Worm (Caenorhabditis elegans) whole organism, young adult: ENCODE measurements around the gene glo-1.

ENCODE experiments used
- ZK185.1 ChIP-seq: sonication (generic microtip); optimal IDR thresholded peaks from 2 replicates; lab custom pipeline; 2016; ENCODE audit warnings: mild to moderate bottlenecking, missing genetic modification characterization, missing compliant biosample characterization; ENCODE audit not compliant: poor library complexity, severe bottlenecking
- ama-1 ChIP-seq, 3 experiments: fragments of 150-350 bp in 1 of 3; sonication (generic microtip) in 2 of 3; optimal IDR thresholded peaks; 2 replicates each; lab custom pipeline; 2014 to 2018; ENCODE audit warnings: missing biosample characterization in 2 of 3, missing genetic modification characterization in 2 of 3, missing genetic modification reagents in 2 of 3
- ceh-58 ChIP-seq: fragments of 200-800 bp; sonication (Bioruptor generic); IDR thresholded peaks from 2 replicates; pipeline ENCODE4 v1.3.6; 2022; ENCODE audit warnings: missing genetic modification characterization, missing compliant biosample characterization
- dpff-1 ChIP-seq: sonication (generic microtip); optimal IDR thresholded peaks from 2 replicates; lab custom pipeline; 2017; ENCODE audit warnings: mild to moderate bottlenecking, missing genetic modification characterization, missing compliant biosample characterization
- lag-1 ChIP-seq: fragments of 200-800 bp; sonication (Bioruptor generic); IDR thresholded peaks from 2 replicates; pipeline ENCODE4 v1.3.6; 2022; ENCODE audit warnings: missing genetic modification reagents, missing genetic modification characterization, missing compliant biosample characterization
- rcor-1 ChIP-seq: fragments of 200-800 bp; sonication (Bioruptor generic); IDR thresholded peaks from 2 replicates; pipeline ENCODE4 v1.3.6; 2022; ENCODE audit warnings: missing genetic modification reagents, missing genetic modification characterization, missing compliant biosample characterization
- snpc-1.3 ChIP-seq: sonication (generic microtip); optimal IDR thresholded peaks from 2 replicates; lab custom pipeline; 2017; ENCODE audit warnings: missing genetic modification characterization, mild to moderate bottlenecking, missing compliant biosample characterization, antibody characterized with exemption, moderate library complexity, missing genotype, missing genetic modification reagents; ENCODE audit not compliant: insufficient read depth
- unc-62 ChIP-seq: fragments of 150-350 bp; optimal IDR thresholded peaks from 2 replicates; lab custom pipeline; 2014; ENCODE audit warnings: missing biosample characterization, missing genetic modification reagents, missing genetic modification characterization
- ztf-25 ChIP-seq: fragments of 200-800 bp; sonication (Bioruptor generic); IDR thresholded peaks from 2 replicates; pipeline ENCODE4 v1.3.6; 2022; ENCODE audit warnings: missing genetic modification reagents, missing genetic modification characterization, missing compliant biosample characterization
- ztf-3 ChIP-seq: fragments of 200-800 bp; sonication (Bioruptor generic); optimal IDR thresholded peaks from 2 replicates; lab custom pipeline; 2018; ENCODE audit warnings: mild to moderate bottlenecking, missing genetic modification characterization, missing compliant biosample characterization

DNA sequence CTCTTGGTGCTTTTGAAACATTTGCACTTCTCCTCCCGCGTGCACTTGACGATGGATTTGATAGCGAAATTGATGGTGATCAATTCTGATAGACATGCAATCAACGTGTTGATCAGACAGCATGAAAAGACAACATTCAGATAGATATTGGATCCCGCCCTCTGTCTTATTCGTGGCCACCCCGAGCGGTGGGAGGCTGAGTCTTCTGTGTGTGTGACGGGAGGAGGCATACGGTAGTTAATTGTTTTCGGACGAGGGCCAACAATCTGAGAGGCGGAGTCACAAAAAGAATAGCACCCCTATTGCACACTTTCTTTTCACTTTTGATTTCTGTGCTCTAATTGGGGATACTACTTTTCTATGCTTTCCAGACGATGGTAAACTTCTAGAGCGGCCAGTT is 36.1 kb downstream of the glo-1 start:
- TF ChIP-seq ama-1 (optimal IDR thresholded peaks at IDR 0.05; lab: Kevin White, UChicago), result no peak
- TF ChIP-seq ama-1 (GFP tag; optimal IDR thresholded peaks at IDR 0.05; lab: Kevin White, UChicago), result no peak
- no peak for TF ChIP-seq snpc-1.3 (tag; lab: Kevin White, UChicago)
- no peak for TF ChIP-seq unc-62
- no peak for TF ChIP-seq ceh-58 (GFP tag; lab: Robert Waterston, UW)
- TF ChIP-seq rcor-1 (GFP tag; lab: Robert Waterston, UW), result no peak
- TF ChIP-seq ztf-3 (GFP tag; lab: Kevin White, UChicago), result no peak
- TF ChIP-seq lag-1, result no peak
- TF ChIP-seq ztf-25, result no peak
- no peak for TF ChIP-seq ZK185.1 (tag; lab: Kevin White, UChicago)
- TF ChIP-seq dpff-1 (tag; lab: Kevin White, UChicago), result no peak
